Worm (Caenorhabditis elegans) whole organism, late embryonic: ENCODE results near the gene ttr-29.

ENCODE experiments used
- C08G9.2 ChIP-seq: sonication (generic microtip); optimal IDR thresholded peaks from 2 replicates; lab custom pipeline; 2016; ENCODE audit warnings: mild to moderate bottlenecking, missing genetic modification characterization, moderate library complexity, missing compliant biosample characterization
- C38D4.7 ChIP-seq: fragments of 200-800 bp; sonication (Bioruptor generic); optimal IDR thresholded peaks from 2 replicates; lab custom pipeline; 2018; ENCODE audit warnings: mild to moderate bottlenecking, missing genetic modification characterization, moderate library complexity, missing compliant biosample characterization
- Y22D7AL.16 ChIP-seq: sonication (generic microtip); optimal IDR thresholded peaks from 2 replicates; lab custom pipeline; 2016; ENCODE audit warnings: missing genetic modification characterization, missing compliant biosample characterization
- ama-1 ChIP-seq: fragments of 150-350 bp; optimal IDR thresholded peaks from 2 replicates; lab custom pipeline; 2014
- ceh-19 ChIP-seq: fragments of 200-800 bp; sonication (Bioruptor generic); optimal IDR thresholded peaks from 2 replicates; lab custom pipeline; 2018; ENCODE audit warnings: mild to moderate bottlenecking, missing genetic modification characterization, missing compliant biosample characterization
- ceh-24 ChIP-seq: sonication (generic microtip); optimal IDR thresholded peaks from 2 replicates; lab custom pipeline; 2016; ENCODE audit warnings: mild to moderate bottlenecking, missing genetic modification characterization, missing compliant biosample characterization
- ceh-31 ChIP-seq: sonication (generic microtip); optimal IDR thresholded peaks from 2 replicates; lab custom pipeline; 2016; ENCODE audit warnings: missing genetic modification characterization, missing compliant biosample characterization
- ceh-34 ChIP-seq: sonication (generic microtip); optimal IDR thresholded peaks from 2 replicates; lab custom pipeline; 2016; ENCODE audit warnings: mild to moderate bottlenecking, missing genetic modification characterization, missing compliant biosample characterization
- ceh-45 ChIP-seq: fragments of 200-800 bp; sonication (Bioruptor generic); IDR thresholded peaks from 2 replicates; pipeline ENCODE4 v1.3.6; 2022; ENCODE audit warnings: missing genetic modification reagents, missing genetic modification characterization, missing compliant biosample characterization
- ceh-48 ChIP-seq: sonication (generic microtip); optimal IDR thresholded peaks from 2 replicates; lab custom pipeline; 2016; ENCODE audit warnings: missing genetic modification characterization, inconsistent platforms, missing compliant biosample characterization
- ceh-9 ChIP-seq: sonication (generic microtip); optimal IDR thresholded peaks from 2 replicates; lab custom pipeline; 2016; ENCODE audit warnings: mild to moderate bottlenecking, missing genetic modification characterization, inconsistent platforms, missing compliant biosample characterization
- che-1 ChIP-seq: sonication (generic microtip); optimal IDR thresholded peaks from 2 replicates; lab custom pipeline; 2016; ENCODE audit warnings: mild to moderate bottlenecking, missing genetic modification characterization, missing compliant biosample characterization
- dve-1 ChIP-seq: sonication (generic microtip); optimal IDR thresholded peaks from 2 replicates; lab custom pipeline; 2017; ENCODE audit warnings: antibody characterized with exemption, mild to moderate bottlenecking, missing genetic modification characterization, missing compliant biosample characterization
- eyg-1 ChIP-seq: sonication (generic microtip); optimal IDR thresholded peaks from 2 replicates; lab custom pipeline; 2016; ENCODE audit warnings: missing genotype, missing genetic modification characterization, missing compliant biosample characterization
- fkh-10 ChIP-seq: fragments of 150-350 bp; optimal IDR thresholded peaks from 2 replicates; lab custom pipeline; 2014; ENCODE audit warnings: missing biosample characterization, missing genetic modification reagents, missing genetic modification characterization
- fkh-6 ChIP-seq: sonication (generic microtip); optimal IDR thresholded peaks from 2 replicates; lab custom pipeline; 2016; ENCODE audit warnings: missing genetic modification characterization, missing compliant biosample characterization
- hlh-8 ChIP-seq: sonication (generic microtip); optimal IDR thresholded peaks from 2 replicates; lab custom pipeline; 2016; ENCODE audit warnings: missing genotype, missing genetic modification characterization, missing compliant biosample characterization
- lim-6 ChIP-seq: sonication (generic microtip); optimal IDR thresholded peaks from 2 replicates; lab custom pipeline; 2016; ENCODE audit warnings: missing genetic modification characterization, missing compliant biosample characterization
- lin-11 ChIP-seq: fragments of 200-800 bp; sonication (Bioruptor generic); optimal IDR thresholded peaks from 2 replicates; lab custom pipeline; 2018; ENCODE audit warnings: mild to moderate bottlenecking, missing genetic modification characterization, missing compliant biosample characterization
- mec-3 ChIP-seq: sonication (generic microtip); optimal IDR thresholded peaks from 2 replicates; lab custom pipeline; 2016; ENCODE audit warnings: borderline replicate concordance, missing genetic modification characterization, missing compliant biosample characterization
- nfya-1 ChIP-seq: sonication (generic microtip); optimal IDR thresholded peaks from 2 replicates; lab custom pipeline; 2017; ENCODE audit warnings: missing genetic modification characterization, mild to moderate bottlenecking, missing compliant biosample characterization, antibody characterized with exemption, moderate library complexity
- pag-3 ChIP-seq: sonication (generic microtip); optimal IDR thresholded peaks from 2 replicates; lab custom pipeline; 2016; ENCODE audit warnings: missing compliant biosample characterization, missing genetic modification characterization, borderline replicate concordance
- pat-9 ChIP-seq: fragments of 200-800 bp; sonication (Bioruptor generic); optimal IDR thresholded peaks from 2 replicates; lab custom pipeline; 2018; ENCODE audit warnings: mild to moderate bottlenecking, missing genetic modification characterization, moderate library complexity, missing compliant biosample characterization
- pax-1 ChIP-seq: fragments of 150-350 bp; optimal IDR thresholded peaks from 2 replicates; lab custom pipeline; 2014; ENCODE audit warnings: missing biosample characterization, missing genetic modification characterization
- pha-2 ChIP-seq: sonication (generic microtip); optimal IDR thresholded peaks from 2 replicates; lab custom pipeline; 2017; ENCODE audit warnings: mild to moderate bottlenecking, missing genetic modification characterization, missing compliant biosample characterization
- pha-4 ChIP-seq: fragments of 150-350 bp; optimal IDR thresholded peaks from 2 replicates; lab custom pipeline; 2018; ENCODE audit warnings: missing biosample characterization, missing genetic modification reagents, missing genetic modification characterization
- pqm-1 ChIP-seq: sonication (generic microtip); optimal IDR thresholded peaks from 2 replicates; lab custom pipeline; 2016; ENCODE audit warnings: missing genetic modification characterization, missing compliant biosample characterization
- pros-1 ChIP-seq: fragments of 150-350 bp; optimal IDR thresholded peaks from 2 replicates; lab custom pipeline; 2014; ENCODE audit warnings: missing biosample characterization, missing genetic modification reagents, missing genetic modification characterization
- ref-2 ChIP-seq: sonication (generic microtip); optimal IDR thresholded peaks from 2 replicates; lab custom pipeline; 2016; ENCODE audit warnings: missing genetic modification characterization, missing compliant biosample characterization
- rnt-1 ChIP-seq: sonication (generic microtip); optimal IDR thresholded peaks from 2 replicates; lab custom pipeline; 2016; ENCODE audit warnings: missing genetic modification characterization, missing compliant biosample characterization
- sdc-2 ChIP-seq: sonication (generic microtip); optimal IDR thresholded peaks from 2 replicates; lab custom pipeline; 2016; ENCODE audit warnings: missing genotype, missing genetic modification characterization, missing compliant biosample characterization
- sox-2 ChIP-seq: fragments of 200-800 bp; sonication (Bioruptor generic); IDR thresholded peaks from 2 replicates; pipeline ENCODE4 v1.3.6; 2022; ENCODE audit warnings: missing genetic modification reagents, missing genetic modification characterization, missing compliant biosample characterization
- tbx-2 ChIP-seq: sonication (generic microtip); optimal IDR thresholded peaks from 2 replicates; lab custom pipeline; 2016; ENCODE audit warnings: missing genetic modification characterization, missing compliant biosample characterization
- tbx-7 ChIP-seq: sonication (generic microtip); optimal IDR thresholded peaks from 2 replicates; lab custom pipeline; 2016; ENCODE audit warnings: missing genotype, missing genetic modification characterization, missing compliant biosample characterization
- ttx-3 ChIP-seq: sonication (generic microtip); optimal IDR thresholded peaks from 2 replicates; lab custom pipeline; 2016; ENCODE audit warnings: missing genetic modification reagents, missing genetic modification characterization, missing compliant biosample characterization
- unc-86 ChIP-seq: sonication (generic microtip); optimal IDR thresholded peaks from 2 replicates; lab custom pipeline; 2016; ENCODE audit warnings: missing genetic modification characterization, missing compliant biosample characterization
- ztf-16 ChIP-seq: sonication (generic microtip); optimal IDR thresholded peaks from 2 replicates; lab custom pipeline; 2017; ENCODE audit warnings: missing genetic modification characterization, missing compliant biosample characterization

Gene ttr-29

ce11 chrV:12949607-12950006 is 43.0 kb upstream of the ttr-29 start, which contains the start of gene T16G1.13:
TSS of gene T16G1.13 (plus strand) at chrV:12949907.
- TF ChIP-seq eyg-1 (tag; lab: Kevin White, UChicago) (no peak), pat-9 (tag; lab: Kevin White, UChicago) (no peak), ztf-16 (tag; lab: Kevin White, UChicago) (no peak), lin-11 (tag; lab: Kevin White, UChicago) (no peak), pqm-1 (tag; lab: Kevin White, UChicago) (no peak), fkh-6 (tag; lab: Kevin White, UChicago) (no peak), tbx-7 (tag; lab: Kevin White, UChicago) (no peak), ceh-34 (tag; lab: Kevin White, UChicago) (no peak), che-1 (tag; lab: Kevin White, UChicago) (no peak), sox-2 (no peak), mec-3 (tag; lab: Kevin White, UChicago) (no peak), unc-86 (tag; lab: Kevin White, UChicago) (no peak), fkh-10 (no peak), hlh-8 (no peak), pros-1 (tag; lab: Kevin White, UChicago) (no peak)

- TF ChIP-seq nfya-1 (tag; lab: Kevin White, UChicago), result no peak
- no peak for TF ChIP-seq ref-2 (tag; lab: Kevin White, UChicago)
- no peak for TF ChIP-seq C08G9.2 (tag; lab: Kevin White, UChicago)
- no peak for TF ChIP-seq tbx-2 (tag; lab: Kevin White, UChicago)
- TF ChIP-seq ceh-9 (tag; lab: Kevin White, UChicago), result no peak
- TF ChIP-seq pha-4, result no peak
- no peak for TF ChIP-seq pqm-1 (tag; lab: Kevin White, UChicago)
- no peak for TF ChIP-seq dve-1 (tag; lab: Kevin White, UChicago)
- no peak for TF ChIP-seq ztf-16 (tag; lab: Kevin White, UChicago)
Observed at ce11 chrV:12944775-12945174, 38.1 kb upstream of the ttr-29 start, which contains the start of gene grl-2. TSS of gene grl-2 (plus strand) at chrV:12945075.

- TF ChIP-seq pha-2 (tag; lab: Kevin White, UChicago) (no peak), hlh-8 (no peak), dve-1 (tag; lab: Kevin White, UChicago) (no peak), Y22D7AL.16 (tag; lab: Kevin White, UChicago) (no peak), C38D4.7 (GFP tag; lab: Kevin White, UChicago) (no peak), rnt-1 (tag; lab: Kevin White, UChicago) (no peak), ceh-19 (GFP tag; lab: Kevin White, UChicago) (no peak), ceh-45 (GFP tag; lab: Robert Waterston, UW) (no peak), pax-1 (tag; lab: Kevin White, UChicago) (no peak), sdc-2 (tag; lab: Kevin White, UChicago) (no peak), lim-6 (tag; lab: Kevin White, UChicago) (no peak), pag-3 (tag; lab: Kevin White, UChicago) (no peak), pha-4 (no peak), mec-3 (tag; lab: Kevin White, UChicago) (no peak), ttx-3 (tag; lab: Kevin White, UChicago) (no peak), ceh-24 (tag; lab: Kevin White, UChicago) (no peak), ama-1 (lab: Kevin White, UChicago) (no peak), ceh-31 (no peak), lin-11 (tag; lab: Kevin White, UChicago) (no peak), fkh-10 (no peak)
Observed at ce11 chrV:12944229-12944628, 37.6 kb upstream of the ttr-29 start, which contains the start of gene T16G1.3. TSS of gene T16G1.3 (minus strand) at chrV:12944329.

ce11 chrV:12943399-12943798 is 36.8 kb upstream of the ttr-29 start:
- TF ChIP-seq ceh-48, result no peak
- no peak for TF ChIP-seq tbx-7 (tag; lab: Kevin White, UChicago)
- TF ChIP-seq ref-2 (tag; lab: Kevin White, UChicago), result no peak
- TF ChIP-seq ceh-24 (tag; lab: Kevin White, UChicago), result no peak
- TF ChIP-seq ceh-34 (tag; lab: Kevin White, UChicago), result no peak
- no peak for TF ChIP-seq pha-2 (tag; lab: Kevin White, UChicago)
